Fruit fly (Drosophila melanogaster) whole organism, embryonic: Measurements from ENCODE around the gene Ufd4.

Source experiments
- CG10321 ChIP-seq: fragments of 200-800 bp; sonication (Bioruptor generic); IDR thresholded peaks from 2 replicates; pipeline ENCODE4 v1.3.6; 2022; ENCODE audit warnings: missing biosample characterization, missing genetic modification characterization
- CG10366 ChIP-seq: fragments of 200-800 bp; sonication (Bioruptor generic); IDR thresholded peaks from 2 replicates; pipeline ENCODE4 v1.3.6; 2022; ENCODE audit warnings: missing biosample characterization, missing genetic modification characterization
- CG10979 ChIP-seq: fragments of 200-800 bp; sonication (Bioruptor generic); optimal IDR thresholded peaks from 2 replicates; lab custom pipeline; 2018; ENCODE audit warnings: missing biosample characterization, mild to moderate bottlenecking, missing genetic modification characterization, moderate library complexity
- CG11085 ChIP-seq: fragments of 200-800 bp; sonication (Bioruptor generic); IDR thresholded peaks from 2 replicates; pipeline ENCODE4 v1.3.6; 2022; ENCODE audit warnings: missing biosample characterization, missing genetic modification characterization
- CG11504 ChIP-seq: fragments of 200-800 bp; sonication (Bioruptor generic); optimal IDR thresholded peaks from 3 replicates; lab custom pipeline; 2019; ENCODE audit warnings: missing biosample characterization, mild to moderate bottlenecking, missing genetic modification characterization, moderate library complexity
- CG12155 ChIP-seq: fragments of 200-800 bp; sonication (Bioruptor generic); optimal IDR thresholded peaks from 3 replicates; lab custom pipeline; 2016; ENCODE audit warnings: missing biosample characterization, missing genetic modification characterization
- CG14014 ChIP-seq: fragments of 200-800 bp; sonication (Bioruptor generic); IDR thresholded peaks from 2 replicates; pipeline ENCODE4 v1.3.6; 2022; ENCODE audit warnings: missing biosample characterization, missing genetic modification characterization
- CG14965 ChIP-seq: fragments of 200-800 bp; sonication (Bioruptor generic); optimal IDR thresholded peaks from 2 replicates; lab custom pipeline; 2016; ENCODE audit warnings: missing biosample characterization, missing genetic modification characterization, borderline replicate concordance
- CG1529 ChIP-seq: fragments of 200-800 bp; sonication (Bioruptor generic); optimal IDR thresholded peaks from 3 replicates; lab custom pipeline; 2018; ENCODE audit warnings: missing biosample characterization, missing genetic modification characterization
- CG17359 ChIP-seq: fragments of 200-800 bp; sonication (Bioruptor generic); optimal IDR thresholded peaks from 3 replicates; lab custom pipeline; 2018; ENCODE audit warnings: missing biosample characterization, mild to moderate bottlenecking, missing genetic modification characterization, moderate library complexity
- CG17829 ChIP-seq: fragments of 200-800 bp; optimal IDR thresholded peaks from 2 replicates; lab custom pipeline; 2019; ENCODE audit warnings: missing biosample characterization, mild to moderate bottlenecking, missing genetic modification characterization, moderate library complexity
- CG2678 ChIP-seq: fragments of 200-800 bp; sonication (Bioruptor generic); optimal IDR thresholded peaks from 3 replicates; lab custom pipeline; 2019; ENCODE audit warnings: missing biosample characterization, mild to moderate bottlenecking, missing genetic modification characterization, moderate library complexity
- CG30431 ChIP-seq: fragments of 200-800 bp; sonication (Bioruptor generic); optimal IDR thresholded peaks from 2 replicates; lab custom pipeline; 2017; ENCODE audit warnings: missing biosample characterization, missing genetic modification characterization
- CG3065 ChIP-seq: fragments of 200-800 bp; sonication (Bioruptor generic); optimal IDR thresholded peaks from 2 replicates; lab custom pipeline; 2016; ENCODE audit warnings: missing biosample characterization, missing genetic modification characterization
- CG31365 ChIP-seq: fragments of 200-800 bp; sonication (Bioruptor generic); optimal IDR thresholded peaks from 2 replicates; lab custom pipeline; 2018; ENCODE audit warnings: missing biosample characterization, mild to moderate bottlenecking, missing genetic modification characterization
- CG3726 ChIP-seq: fragments of 200-800 bp; sonication (Bioruptor generic); IDR thresholded peaks from 3 replicates; pipeline ENCODE4, ENCODE4 v1.3.6; 2022; ENCODE audit warnings: missing biosample characterization, missing genetic modification characterization
- CG3995 ChIP-seq: fragments of 200-800 bp; sonication (Bioruptor generic); optimal IDR thresholded peaks from 3 replicates; lab custom pipeline; 2016; ENCODE audit warnings: missing biosample characterization, missing genetic modification characterization
- CG4360 ChIP-seq: fragments of 200-800 bp; sonication (Bioruptor generic); IDR thresholded peaks from 2 replicates; pipeline ENCODE4 v1.3.6; 2022; ENCODE audit warnings: missing biosample characterization, missing genetic modification characterization
- CG43689 ChIP-seq: fragments of 200-800 bp; sonication (Bioruptor generic); IDR thresholded peaks from 2 replicates; pipeline ENCODE4 v1.3.6; 2022; ENCODE audit warnings: missing biosample characterization, missing genetic modification characterization
- CG7357 ChIP-seq: fragments of 200-800 bp; sonication (Bioruptor generic); IDR thresholded peaks from 3 replicates; pipeline ENCODE4 v1.3.6; 2022; ENCODE audit warnings: missing biosample characterization, missing genetic modification characterization
- CG8290 ChIP-seq, 3 experiments: fragments of 200-800 bp; sonication (Bioruptor generic); optimal IDR thresholded peaks; 2 replicates each; lab custom pipeline; 2016 to 2019; ENCODE audit warnings: missing biosample characterization in 3 of 3, missing genetic modification characterization in 3 of 3, mild to moderate bottlenecking in 2 of 3, moderate library complexity in 1 of 3
- CG8924 ChIP-seq: fragments of 200-800 bp; optimal IDR thresholded peaks from 3 replicates; lab custom pipeline; 2019; ENCODE audit warnings: missing biosample characterization, mild to moderate bottlenecking, missing genetic modification characterization, moderate library complexity
- CTCF ChIP-seq: fragments of 200-800 bp; sonication (Bioruptor generic); optimal IDR thresholded peaks from 2 replicates; lab custom pipeline; 2017; ENCODE audit warnings: missing biosample characterization, mild to moderate bottlenecking, missing genetic modification characterization, moderate library complexity
- Dad ChIP-seq: fragments of 200-800 bp; sonication (Bioruptor generic); optimal IDR thresholded peaks from 3 replicates; lab custom pipeline; 2016; ENCODE audit warnings: missing biosample characterization, missing genetic modification characterization
- Dfd ChIP-seq, 2 experiments: fragments of >200 bp; optimal IDR thresholded peaks; 2 replicates each; lab custom pipeline; 2017; ENCODE audit warnings: missing biosample characterization in 2 of 2, missing genetic modification characterization in 2 of 2
- Dll ChIP-seq: fragments of 200-800 bp; sonication (Bioruptor generic); IDR thresholded peaks from 4 replicates; pipeline ENCODE4 v1.3.6; 2022; ENCODE audit warnings: missing biosample characterization, missing genetic modification characterization; ENCODE audit not compliant: partially characterized antibody
- Dp ChIP-seq: fragments of 200-800 bp; sonication (Bioruptor generic); optimal IDR thresholded peaks from 2 replicates; lab custom pipeline; 2018; ENCODE audit warnings: missing biosample characterization, mild to moderate bottlenecking, missing genetic modification characterization, moderate library complexity
- HLHmδ ChIP-seq: fragments of 200-800 bp; sonication (Bioruptor generic); optimal IDR thresholded peaks from 2 replicates; lab custom pipeline; 2018; ENCODE audit warnings: missing biosample characterization, mild to moderate bottlenecking, missing genetic modification characterization, moderate library complexity
- Hmx ChIP-seq: fragments of 200-800 bp; sonication (Bioruptor generic); optimal IDR thresholded peaks from 2 replicates; lab custom pipeline; 2016; ENCODE audit warnings: missing biosample characterization, missing genetic modification characterization
- Nf-YA ChIP-seq: fragments of 200-800 bp; sonication (Bioruptor generic); IDR thresholded peaks from 2 replicates; pipeline ENCODE4 v1.3.6; 2022; ENCODE audit warnings: missing biosample characterization, missing genetic modification characterization
- Rx ChIP-seq: fragments of 200-800 bp; sonication (Bioruptor generic); IDR thresholded peaks from 2 replicates; pipeline ENCODE4 v1.3.6; 2022; ENCODE audit warnings: missing biosample characterization, missing genetic modification characterization
- amos ChIP-seq: fragments of 200-800 bp; sonication (Bioruptor generic); IDR thresholded peaks from 2 replicates; pipeline ENCODE4 v1.3.6; 2022; ENCODE audit warnings: missing biosample characterization, missing genetic modification characterization; ENCODE audit not compliant: partially characterized antibody
- cas ChIP-seq: fragments of 200-800 bp; sonication (Bioruptor generic); IDR thresholded peaks from 2 replicates; pipeline ENCODE4 v1.3.6; 2022; ENCODE audit warnings: missing biosample characterization, missing genetic modification characterization
- cato ChIP-seq: fragments of 200-800 bp; sonication (Bioruptor generic); optimal IDR thresholded peaks from 2 replicates; lab custom pipeline; 2016; ENCODE audit warnings: missing biosample characterization, missing genetic modification characterization, borderline replicate concordance
- caup ChIP-seq: fragments of 200-800 bp; sonication (Bioruptor generic); optimal IDR thresholded peaks from 3 replicates; lab custom pipeline; 2017; ENCODE audit warnings: missing biosample characterization, mild to moderate bottlenecking, missing genetic modification characterization, moderate library complexity; ENCODE audit not compliant: severe bottlenecking
- chn ChIP-seq: fragments of 200-800 bp; sonication (Bioruptor generic); optimal IDR thresholded peaks from 2 replicates; lab custom pipeline; 2016; ENCODE audit warnings: missing biosample characterization, missing genetic modification characterization
- eyg ChIP-seq: fragments of 200-800 bp; sonication (Bioruptor generic); optimal IDR thresholded peaks from 3 replicates; lab custom pipeline; 2016; ENCODE audit warnings: missing biosample characterization, missing genetic modification characterization
- lola ChIP-seq, 3 experiments: fragments of >200 bp in 2 of 3; fragments of 200-800 bp in 1 of 3; sonication (Bioruptor generic) in 1 of 3; optimal IDR thresholded peaks; 2 replicates each; lab custom pipeline; 2017 to 2019; ENCODE audit warnings: missing biosample characterization in 3 of 3, missing genetic modification characterization in 3 of 3, mild to moderate bottlenecking in 1 of 3, moderate library complexity in 1 of 3
- luna ChIP-seq: fragments of 200-800 bp; sonication (Bioruptor generic); optimal IDR thresholded peaks from 2 replicates; lab custom pipeline; 2016; ENCODE audit warnings: missing biosample characterization, missing genetic modification characterization
- mirr ChIP-seq: fragments of 200-800 bp; sonication (Bioruptor generic); optimal IDR thresholded peaks from 3 replicates; lab custom pipeline; 2018; ENCODE audit warnings: missing biosample characterization, mild to moderate bottlenecking, missing genetic modification characterization
- phol ChIP-seq: fragments of 200-800 bp; sonication (Bioruptor generic); optimal IDR thresholded peaks from 3 replicates; lab custom pipeline; 2018; ENCODE audit warnings: missing biosample characterization, mild to moderate bottlenecking, missing genetic modification characterization, moderate library complexity
- rib ChIP-seq: fragments of 200-800 bp; sonication (Bioruptor generic); IDR thresholded peaks from 2 replicates; pipeline ENCODE4 v1.3.6; 2022; ENCODE audit warnings: missing biosample characterization, missing genetic modification characterization
- sens-2 ChIP-seq: fragments of 200-800 bp; sonication (Bioruptor generic); IDR thresholded peaks from 2 replicates; pipeline ENCODE4 v1.3.6; 2022; ENCODE audit warnings: missing biosample characterization, missing genetic modification characterization
- ssp ChIP-seq: fragments of 200-800 bp; sonication (Bioruptor generic); IDR thresholded peaks from 2 replicates; pipeline ENCODE4 v1.3.6; 2022; ENCODE audit warnings: missing biosample characterization, missing genetic modification characterization
- stwl ChIP-seq: fragments of 200-800 bp; sonication (Bioruptor generic); optimal IDR thresholded peaks from 3 replicates; lab custom pipeline; 2018; ENCODE audit warnings: missing biosample characterization, mild to moderate bottlenecking, missing genetic modification characterization, moderate library complexity
- tgo ChIP-seq: fragments of 200-800 bp; sonication (Bioruptor generic); IDR thresholded peaks from 3 replicates; pipeline ENCODE4 v1.3.6; 2022; ENCODE audit warnings: missing biosample characterization, missing genetic modification characterization
- unc-4 ChIP-seq: fragments of 200-800 bp; sonication (Bioruptor generic); IDR thresholded peaks from 2 replicates; pipeline ENCODE4 v1.3.6; 2022; ENCODE audit warnings: missing biosample characterization, missing genetic modification characterization; ENCODE audit not compliant: partially characterized antibody
- unpg ChIP-seq: fragments of 200-800 bp; sonication (Bioruptor generic); optimal IDR thresholded peaks from 3 replicates; lab custom pipeline; 2018; ENCODE audit warnings: missing biosample characterization, mild to moderate bottlenecking, missing genetic modification characterization, moderate library complexity
- yki ChIP-seq: fragments of >200 bp; optimal IDR thresholded peaks from 3 replicates; lab custom pipeline; 2018

Ufd4 gene

DNA sequence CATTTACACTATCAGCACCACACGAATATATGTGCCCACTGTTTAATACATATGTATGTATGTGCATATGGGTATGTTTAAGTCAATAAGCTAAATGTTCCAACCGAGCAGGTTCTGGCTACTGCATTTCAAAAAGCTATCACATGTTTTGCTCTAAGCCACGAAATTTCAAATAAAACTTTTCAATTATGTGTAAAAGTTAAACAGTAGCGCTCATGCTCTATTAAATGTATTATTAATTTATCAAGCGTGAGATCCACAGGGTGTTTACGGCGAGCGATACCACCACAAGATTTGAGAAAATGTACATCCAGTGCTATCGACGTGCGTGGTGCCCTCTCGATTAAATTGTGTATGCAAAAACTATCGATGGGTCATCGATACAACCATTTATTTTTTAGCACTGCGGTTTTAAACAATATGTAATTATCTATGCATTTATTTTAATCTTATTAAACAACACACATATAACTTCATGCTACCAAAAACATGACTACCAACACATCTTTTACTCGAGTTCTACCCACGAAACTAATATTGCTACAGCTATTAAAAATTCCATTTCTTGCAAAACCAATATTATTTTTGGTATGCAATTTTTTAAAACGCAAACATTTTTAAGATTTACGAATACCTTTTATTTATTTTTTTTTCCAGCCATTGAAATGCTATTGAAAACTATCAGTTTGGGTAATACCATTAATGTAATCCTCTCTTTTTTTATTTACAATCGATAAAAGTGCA lies 31.2 kb downstream of the Ufd4 start, which contains the start of gene Pten (continued):
- TF ChIP-seq tgo (GFP tag; lab: Robert Waterston, UW) (peak; percentile 51; the same call in 1 of the 3 replicates), CG4360 (peak; percentile 51; the same call in 1 of the 2 replicates), CTCF (GFP tag; lab: Kevin White, UChicago) (peak; percentile 4), CG2678 (no peak), luna (peak; percentile 45), unpg (GFP tag; lab: Kevin White, UChicago) (peak; percentile 41), phol (tag; lab: Kevin White, UChicago) (peak; percentile 85), mirr (GFP tag; lab: Kevin White, UChicago) (no peak), CG8290 (GFP tag; optimal IDR thresholded peaks at IDR 0.05; lab: Kevin White, UChicago) (no peak), CG8290 (tag; optimal IDR thresholded peaks at IDR 0.05; lab: Kevin White, UChicago) (peak in 1 of 2 experiments; percentile 12), unc-4 (GFP tag; lab: Robert Waterston, UW) (peak; percentile 75), CG8924 (peak; percentile 80), HLHmδ (no peak), CG31365 (no peak), CG3995 (GFP tag; lab: Kevin White, UChicago) (peak; percentile 5), rib (GFP tag; lab: Robert Waterston, UW) (no peak), chn (GFP tag; lab: Kevin White, UChicago) (peak; percentile 73), CG14965 (GFP tag; lab: Kevin White, UChicago) (no peak), cas (GFP tag; lab: Robert Waterston, UW) (no peak), CG10979 (tag; lab: Kevin White, UChicago) (peak; percentile 63), CG43689 (GFP tag; lab: Robert Waterston, UW) (no peak), Rx (no peak), Nf-YA (no peak), CG11504 (tag; lab: Kevin White, UChicago) (no peak), lola (GFP tag; optimal IDR thresholded peaks at IDR 0.05; lab: Kevin White, UChicago) (peak in 1 of 3 experiments; percentile 84), eyg (peak; percentile 43), CG17359 (tag; lab: Kevin White, UChicago) (peak; percentile 80), CG14014 (GFP tag; lab: Robert Waterston, UW) (peak; percentile 61; the same call in 1 of the 2 replicates), Hmx (peak; percentile 41), CG10366 (GFP tag; lab: Robert Waterston, UW) (peak; percentile 54), cato (GFP tag; lab: Kevin White, UChicago) (peak; percentile 67), Dll (GFP tag; lab: Robert Waterston, UW) (peak; percentile 84), CG10321 (no peak), CG3065 (peak; percentile 7), stwl (tag; lab: Kevin White, UChicago) (peak; percentile 60), Dfd (GFP tag; optimal IDR thresholded peaks at IDR 0.05; lab: Kevin White, UChicago) (no peak), amos (GFP tag; lab: Robert Waterston, UW) (peak; percentile 90; the same call in 1 of the 2 replicates), yki (no peak), caup (GFP tag; lab: Kevin White, UChicago) (no peak), Dp (GFP tag; lab: Kevin White, UChicago) (peak; percentile 28), CG11085 (no peak), Dad (GFP tag; lab: Kevin White, UChicago) (peak; percentile 55), CG1529 (GFP tag; lab: Kevin White, UChicago) (peak; percentile 5), sens-2 (no peak), CG7357 (GFP tag; lab: Robert Waterston, UW) (no peak; the same call in 2 of the 3 replicates), CG12155 (peak; percentile 57), ssp (peak; percentile 81), CG17829 (tag; lab: Kevin White, UChicago) (peak; percentile 82), CG30431 (GFP tag; lab: Kevin White, UChicago) (no peak), CG3726 (GFP tag; lab: Robert Waterston, UW) (no peak)
